Fruit fly (Drosophila melanogaster): ENCODE data around the gene tara.

tara gene

dm6 chr3R:16212859-16213708, 12.4 kb upstream of the tara start:
- TF ChIP-seq h (optimal IDR thresholded peaks at IDR 0.05) (no peak), Myc (optimal IDR thresholded peaks at IDR 0.05) (no peak), ttk (optimal IDR thresholded peaks at IDR 0.05) (no peak), psq (optimal IDR thresholded peaks at IDR 0.05) (no peak), Sin3A (optimal IDR thresholded peaks at IDR 0.05) (no peak), insv (optimal IDR thresholded peaks at IDR 0.05) (no peak)

- TF ChIP-seq Myc (optimal IDR thresholded peaks at IDR 0.05) (no peak), ttk (optimal IDR thresholded peaks at IDR 0.05) (no peak), Sin3A (optimal IDR thresholded peaks at IDR 0.05) (no peak), psq (optimal IDR thresholded peaks at IDR 0.05) (no peak), h (optimal IDR thresholded peaks at IDR 0.05) (no peak), insv (optimal IDR thresholded peaks at IDR 0.05) (no peak)
Observed at dm6 chr3R:16213792-16214473, 11.5 kb upstream of the tara start.

- no peak for TF ChIP-seq Sin3A (optimal IDR thresholded peaks at IDR 0.05)
- TF ChIP-seq psq (optimal IDR thresholded peaks at IDR 0.05): no peak
- no peak for TF ChIP-seq h (optimal IDR thresholded peaks at IDR 0.05)
- TF ChIP-seq Myc (optimal IDR thresholded peaks at IDR 0.05): no peak
- no peak for TF ChIP-seq insv (optimal IDR thresholded peaks at IDR 0.05)
- TF ChIP-seq ttk (optimal IDR thresholded peaks at IDR 0.05): no peak
Observed at dm6 chr3R:16214474-16215318, 10.8 kb upstream of the tara start.

dm6 chr3R:16215319-16215701, 10.1 kb upstream of the tara start:
- no peak for TF ChIP-seq h (optimal IDR thresholded peaks at IDR 0.05)
- no peak for TF ChIP-seq psq (optimal IDR thresholded peaks at IDR 0.05)
- TF ChIP-seq insv (optimal IDR thresholded peaks at IDR 0.05): no peak
- TF ChIP-seq Myc (optimal IDR thresholded peaks at IDR 0.05): no peak
- no peak for TF ChIP-seq Sin3A (optimal IDR thresholded peaks at IDR 0.05)
- no peak for TF ChIP-seq ttk (optimal IDR thresholded peaks at IDR 0.05)

- TF ChIP-seq Myc (optimal IDR thresholded peaks at IDR 0.05): no peak
- TF ChIP-seq ttk (optimal IDR thresholded peaks at IDR 0.05): no peak
- TF ChIP-seq insv (optimal IDR thresholded peaks at IDR 0.05): no peak
- no peak for TF ChIP-seq h (optimal IDR thresholded peaks at IDR 0.05)
- TF ChIP-seq psq (optimal IDR thresholded peaks at IDR 0.05): no peak
Observed at dm6 chr3R:16217368-16217767, 8.1 kb upstream of the tara start.

dm6 chr3R:16218251-16219030, 7.0 kb upstream of the tara start:
- TF ChIP-seq insv (optimal IDR thresholded peaks at IDR 0.05): no peak
- TF ChIP-seq h (optimal IDR thresholded peaks at IDR 0.05): no peak
- no peak for TF ChIP-seq Sin3A (optimal IDR thresholded peaks at IDR 0.05)
- TF ChIP-seq psq (optimal IDR thresholded peaks at IDR 0.05): no peak
- no peak for TF ChIP-seq Myc (optimal IDR thresholded peaks at IDR 0.05)
- no peak for TF ChIP-seq ttk (optimal IDR thresholded peaks at IDR 0.05)

dm6 chr3R:16220050-16220670, 5.3 kb upstream of the tara start:
- TF ChIP-seq psq (optimal IDR thresholded peaks at IDR 0.05) (no peak), Sin3A (optimal IDR thresholded peaks at IDR 0.05) (no peak), ttk (optimal IDR thresholded peaks at IDR 0.05) (no peak), h (optimal IDR thresholded peaks at IDR 0.05) (no peak), Myc (optimal IDR thresholded peaks at IDR 0.05) (no peak), insv (optimal IDR thresholded peaks at IDR 0.05) (no peak)

dm6 chr3R:16220854-16221253, 4.6 kb upstream of the tara start:
- TF ChIP-seq Sin3A (optimal IDR thresholded peaks at IDR 0.05) (no peak), psq (optimal IDR thresholded peaks at IDR 0.05) (no peak), Myc (optimal IDR thresholded peaks at IDR 0.05) (no peak), h (optimal IDR thresholded peaks at IDR 0.05) (no peak), ttk (optimal IDR thresholded peaks at IDR 0.05) (no peak), insv (optimal IDR thresholded peaks at IDR 0.05) (no peak)

dm6 chr3R:16221359-16222299, 3.8 kb upstream of the tara start:
- no peak for TF ChIP-seq Sin3A (optimal IDR thresholded peaks at IDR 0.05)
- no peak for TF ChIP-seq Myc (optimal IDR thresholded peaks at IDR 0.05)
- TF ChIP-seq h (optimal IDR thresholded peaks at IDR 0.05): no peak
- TF ChIP-seq ttk (optimal IDR thresholded peaks at IDR 0.05): no peak
- TF ChIP-seq psq (optimal IDR thresholded peaks at IDR 0.05): no peak
- TF ChIP-seq insv (optimal IDR thresholded peaks at IDR 0.05): no peak

Measured in Kc167 (cell line).